Worm (Caenorhabditis elegans): ENCODE results near the gene srb-5.

Gene srb-5

DNA sequence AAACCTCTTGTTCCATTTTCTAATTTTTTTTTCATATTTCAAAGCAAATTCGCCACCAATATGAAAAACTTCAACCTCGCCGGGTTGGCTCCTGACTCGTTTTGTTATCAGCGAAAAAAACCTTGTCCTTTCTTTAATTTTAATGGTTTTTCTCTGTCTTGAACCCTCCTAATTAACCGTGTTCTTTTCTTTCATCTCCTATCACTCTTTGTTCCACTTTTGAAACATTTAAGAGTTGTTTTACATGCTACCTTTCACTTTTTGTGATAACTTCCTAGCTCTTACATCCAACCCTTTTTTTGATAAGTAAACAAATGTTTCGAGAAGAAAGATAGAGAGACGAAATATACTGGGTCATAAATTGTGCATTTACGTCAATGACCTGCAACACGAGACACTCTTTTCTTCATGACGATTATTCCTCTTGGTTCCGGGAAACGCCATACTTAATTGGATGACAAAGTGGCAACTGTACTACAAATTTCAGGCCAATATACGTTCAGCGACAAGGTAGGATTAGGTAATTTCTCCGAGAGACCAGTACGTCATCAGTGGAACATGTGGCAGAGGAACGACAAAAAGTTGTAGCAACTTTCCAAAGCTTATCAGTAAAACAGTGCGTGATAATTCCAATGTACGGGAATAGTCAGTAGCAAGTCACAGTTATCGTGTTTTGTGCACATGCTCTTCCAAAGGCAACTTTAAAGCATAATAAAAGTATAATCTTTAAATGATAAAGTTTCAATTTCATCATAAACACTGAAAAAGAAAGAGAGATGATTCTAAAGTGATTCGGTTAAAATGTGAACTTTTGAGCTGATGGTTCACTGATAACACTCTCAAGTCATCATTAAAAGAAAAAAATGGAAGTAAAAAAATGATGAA lies 21.7 kb upstream of the srb-5 start (continued):
- TF ChIP-seq vab-7 (GFP tag; IDR thresholded peaks at IDR 0.05) (no peak), F49E8.2 (tag; optimal IDR thresholded peaks at IDR 0.05; ENCODE audit: borderline replicate concordance) (no peak), R02D3.7 (tag; optimal IDR thresholded peaks at IDR 0.05) (no peak), nhr-77 (tag; optimal IDR thresholded peaks at IDR 0.05) (peak; percentile 17), spr-1 (tag; optimal IDR thresholded peaks at IDR 0.05) (no peak), nhr-28 (tag; optimal IDR thresholded peaks at IDR 0.05) (peak; percentile 51), spr-3 (GFP tag; optimal IDR thresholded peaks at IDR 0.05) (no peak), unc-130 (GFP tag; optimal IDR thresholded peaks at IDR 0.05) (no peak), daf-8 (GFP tag; IDR thresholded peaks at IDR 0.05) (no peak), daf-16 (GFP tag; optimal IDR thresholded peaks at IDR 0.05) (no peak), daf-16 (tag; optimal IDR thresholded peaks at IDR 0.05) (peak; percentile 77), hlh-11 (tag; optimal IDR thresholded peaks at IDR 0.05) (peak; percentile 64), gei-8 (GFP tag; optimal IDR thresholded peaks at IDR 0.05) (no peak), rbr-2 (tag; optimal IDR thresholded peaks at IDR 0.05) (no peak), ceh-62 (tag; optimal IDR thresholded peaks at IDR 0.05) (no peak), lsy-2 (tag; optimal IDR thresholded peaks at IDR 0.05) (no peak), egl-27 (tag; optimal IDR thresholded peaks at IDR 0.05) (no peak), mes-2 (tag; optimal IDR thresholded peaks at IDR 0.05; ENCODE audit: poor library complexity, severe bottlenecking) (peak; percentile 20), hlh-30 (tag; optimal IDR thresholded peaks at IDR 0.05; ENCODE audit: insufficient read depth) (no peak), F26F4.8 (GFP tag; conservative IDR thresholded peaks at IDR 0.05) (no peak), ceh-32 (tag; optimal IDR thresholded peaks at IDR 0.05; ENCODE audit: poor library complexity) (no peak), nhr-41 (GFP tag; IDR thresholded peaks at IDR 0.05) (no peak), dpl-1 (GFP tag; optimal IDR thresholded peaks at IDR 0.05) (no peak), mxl-2 (GFP tag; conservative IDR thresholded peaks at IDR 0.05) (no peak), ztf-7 (tag; optimal IDR thresholded peaks at IDR 0.05) (no peak), nhr-111 (GFP tag; optimal IDR thresholded peaks at IDR 0.05) (no peak), F44E2.7 (GFP tag; IDR thresholded peaks at IDR 0.05) (no peak), lin-1 (GFP tag; IDR thresholded peaks at IDR 0.05) (no peak), Y5F2A.4 (GFP tag; optimal IDR thresholded peaks at IDR 0.05) (no peak), ceh-20 (GFP tag; IDR thresholded peaks at IDR 0.05) (no peak), D1046.2 (GFP tag; IDR thresholded peaks at IDR 0.05) (no peak), pqm-1 (tag; optimal IDR thresholded peaks at IDR 0.05) (peak; percentile 86), attf-4 (tag; optimal IDR thresholded peaks at IDR 0.05) (no peak), set-16 (GFP tag; IDR thresholded peaks at IDR 0.05) (no peak), nhr-11 (tag; optimal IDR thresholded peaks at IDR 0.05) (no peak), lin-39 (tag; optimal IDR thresholded peaks at IDR 0.05) (no peak), lin-29 (GFP tag; IDR thresholded peaks at IDR 0.05) (no peak), cey-2 (tag; optimal IDR thresholded peaks at IDR 0.05; ENCODE audit: borderline replicate concordance, insufficient read depth) (peak; percentile 5), Y75B8A.6 (GFP tag; IDR thresholded peaks at IDR 0.05) (no peak), unc-62 (GFP tag; optimal IDR thresholded peaks at IDR 0.05 in 1 of 2) (no peak), unc-62 (tag; optimal IDR thresholded peaks at IDR 0.05) (no peak), zfp-2 (tag; optimal IDR thresholded peaks at IDR 0.05) (no peak), nhr-10 (tag; optimal IDR thresholded peaks at IDR 0.05) (no peak), tra-1 (GFP tag; IDR thresholded peaks at IDR 0.05) (peak; percentile 79), daf-12 (tag; optimal IDR thresholded peaks at IDR 0.05) (no peak), nhr-6 (tag; optimal IDR thresholded peaks at IDR 0.05) (no peak), nhr-76 (tag; optimal IDR thresholded peaks at IDR 0.05) (no peak), ztf-11 (tag; optimal IDR thresholded peaks at IDR 0.05) (no peak), ZK337.2 (GFP tag; IDR thresholded peaks at IDR 0.05) (no peak), F10B5.3 (tag; optimal IDR thresholded peaks at IDR 0.05) (no peak), mdl-1 (tag; optimal IDR thresholded peaks at IDR 0.05) (peak in 1 of 2 experiments; percentile 18)
